Worm (Caenorhabditis elegans) whole organism, L1 larva: ENCODE measurements around the gene T26H5.8.

Experiments used
- C04F5.9 ChIP-seq: sonication (generic microtip); optimal IDR thresholded peaks from 2 replicates; lab custom pipeline; 2016; ENCODE audit warnings: missing genetic modification characterization, missing compliant biosample characterization
- C34B4.2 ChIP-seq: sonication (generic microtip); optimal IDR thresholded peaks from 2 replicates; lab custom pipeline; 2017; ENCODE audit warnings: mild to moderate bottlenecking, missing genetic modification characterization, missing compliant biosample characterization
- F16B12.6 ChIP-seq: fragments of 150-350 bp; optimal IDR thresholded peaks from 2 replicates; lab custom pipeline; 2014; ENCODE audit warnings: missing biosample characterization, missing genetic modification characterization
- Y116A8C.19 ChIP-seq: sonication (generic microtip); optimal IDR thresholded peaks from 2 replicates; lab custom pipeline; 2016; ENCODE audit warnings: missing compliant biosample characterization, missing genetic modification characterization, borderline replicate concordance
- aly-2 ChIP-seq: fragments of 150-350 bp; optimal IDR thresholded peaks from 2 replicates; lab custom pipeline; 2014; ENCODE audit warnings: missing biosample characterization, missing genetic modification characterization
- ceh-8 ChIP-seq: fragments of 200-800 bp; sonication (Bioruptor generic); optimal IDR thresholded peaks from 2 replicates; lab custom pipeline; 2018; ENCODE audit warnings: mild to moderate bottlenecking, missing genetic modification characterization, moderate library complexity, missing compliant biosample characterization
- ceh-90 ChIP-seq: sonication (generic microtip); optimal IDR thresholded peaks from 2 replicates; lab custom pipeline; 2016; ENCODE audit warnings: missing genetic modification characterization, missing compliant biosample characterization
- efl-1 ChIP-seq, 4 experiments: fragments of 150-350 bp; optimal IDR thresholded peaks in 3 of 4; peaks in 1 of 4; 1 replicate in 1 of 4; 2 replicates in 3 of 4; lab custom pipeline; 2014; ENCODE audit warnings: missing biosample characterization in 2 of 4, missing genetic modification characterization in 2 of 4, missing genetic modification reagents in 2 of 4
- egl-13 ChIP-seq: sonication (generic microtip); optimal IDR thresholded peaks from 2 replicates; lab custom pipeline; 2016; ENCODE audit warnings: missing genotype, missing genetic modification reagents, missing genetic modification characterization, missing compliant biosample characterization
- ets-5 ChIP-seq: fragments of 200-800 bp; sonication (Bioruptor generic); IDR thresholded peaks from 2 replicates; pipeline ENCODE4 v1.3.6; 2022; ENCODE audit warnings: missing genetic modification characterization, missing compliant biosample characterization
- fkh-10 ChIP-seq: sonication (generic microtip); optimal IDR thresholded peaks from 2 replicates; lab custom pipeline; 2017; ENCODE audit warnings: missing biosample characterization, missing genetic modification reagents, missing genetic modification characterization
- fkh-4 ChIP-seq: sonication (generic microtip); optimal IDR thresholded peaks from 2 replicates; lab custom pipeline; 2016; ENCODE audit warnings: missing compliant biosample characterization, missing genetic modification characterization, borderline replicate concordance
- fkh-8 ChIP-seq: sonication (generic microtip); optimal IDR thresholded peaks from 2 replicates; lab custom pipeline; 2016; ENCODE audit warnings: mild to moderate bottlenecking, missing genetic modification characterization, missing compliant biosample characterization
- grh-1 ChIP-seq: fragments of 200-800 bp; sonication (Bioruptor generic); IDR thresholded peaks from 2 replicates; pipeline ENCODE4 v1.3.6; 2022; ENCODE audit warnings: missing genetic modification reagents, missing genetic modification characterization, missing compliant biosample characterization
- hlh-17 ChIP-seq: fragments of 200-800 bp; sonication (Bioruptor generic); optimal IDR thresholded peaks from 2 replicates; lab custom pipeline; 2018; ENCODE audit warnings: missing genetic modification characterization, mild to moderate bottlenecking, missing compliant biosample characterization, moderate library complexity, borderline replicate concordance
- hpl-2 ChIP-seq: fragments of 150-350 bp; optimal IDR thresholded peaks from 2 replicates; lab custom pipeline; 2014; ENCODE audit warnings: missing biosample characterization, missing genetic modification reagents, missing genetic modification characterization
- isw-1 ChIP-seq: fragments of 200-800 bp; sonication (Bioruptor generic); IDR thresholded peaks from 2 replicates; pipeline ENCODE4 v1.3.6; 2022; ENCODE audit warnings: missing genetic modification characterization, missing compliant biosample characterization
- jun-1 ChIP-seq: fragments of 150-350 bp; optimal IDR thresholded peaks from 2 replicates; lab custom pipeline; 2014; ENCODE audit warnings: missing biosample characterization, missing genetic modification reagents, missing genetic modification characterization
- lin-13 ChIP-seq: fragments of 150-350 bp; optimal IDR thresholded peaks from 2 replicates; lab custom pipeline; 2014; ENCODE audit warnings: missing biosample characterization, missing genetic modification reagents, missing genetic modification characterization
- mab-9 ChIP-seq: fragments of 200-800 bp; sonication (Bioruptor generic); IDR thresholded peaks from 2 replicates; pipeline ENCODE4 v1.3.6; 2022; ENCODE audit warnings: missing genetic modification reagents, missing genetic modification characterization, missing compliant biosample characterization
- mef-2 ChIP-seq: fragments of 150-350 bp; optimal IDR thresholded peaks from 2 replicates; lab custom pipeline; 2014; ENCODE audit warnings: missing biosample characterization, missing genetic modification characterization
- nhr-12 ChIP-seq: sonication (generic microtip); optimal IDR thresholded peaks from 2 replicates; lab custom pipeline; 2017; ENCODE audit warnings: missing biosample characterization, missing genetic modification characterization
- nhr-19 ChIP-seq: fragments of 200-800 bp; sonication (Bioruptor generic); conservative IDR thresholded peaks from 2 replicates; pipeline ENCODE4 v1.3.6; 2022; ENCODE audit warnings: missing genetic modification characterization, missing compliant biosample characterization
- nhr-237 ChIP-seq: fragments of 150-350 bp; optimal IDR thresholded peaks from 2 replicates; lab custom pipeline; 2014; ENCODE audit warnings: missing biosample characterization, missing genetic modification characterization
- nhr-71 ChIP-seq: sonication (generic microtip); optimal IDR thresholded peaks from 2 replicates; lab custom pipeline; 2016; ENCODE audit warnings: mild to moderate bottlenecking, missing genetic modification characterization, moderate library complexity, missing compliant biosample characterization
- nhr-76 ChIP-seq: sonication (generic microtip); optimal IDR thresholded peaks from 2 replicates; lab custom pipeline; 2017; ENCODE audit warnings: missing biosample characterization, missing genetic modification characterization
- nhr-77 ChIP-seq: fragments of 150-350 bp; optimal IDR thresholded peaks from 2 replicates; lab custom pipeline; 2014; ENCODE audit warnings: missing biosample characterization, missing genetic modification characterization
- nhr-84 ChIP-seq: sonication (generic microtip); optimal IDR thresholded peaks from 2 replicates; lab custom pipeline; 2017; ENCODE audit warnings: missing biosample characterization, missing genetic modification characterization
- nhr-85 ChIP-seq: sonication (generic microtip); peaks from one replicate; lab custom pipeline; 2016; ENCODE audit warnings: missing genetic modification characterization, inconsistent platforms, missing compliant biosample characterization
- pag-3 ChIP-seq: sonication (generic microtip); optimal IDR thresholded peaks from 2 replicates; lab custom pipeline; 2017; ENCODE audit warnings: missing genetic modification characterization, mild to moderate bottlenecking, missing compliant biosample characterization, antibody characterized with exemption, borderline replicate concordance; ENCODE audit not compliant: insufficient read depth
- snpc-4 ChIP-seq: fragments of 150-350 bp; optimal IDR thresholded peaks from 2 replicates; lab custom pipeline; 2014; ENCODE audit warnings: missing biosample characterization, missing genetic modification characterization
- swsn-7 ChIP-seq: sonication (generic microtip); optimal IDR thresholded peaks from 2 replicates; lab custom pipeline; 2016; ENCODE audit warnings: missing genetic modification characterization, missing compliant biosample characterization
- tbx-2 ChIP-seq: sonication (generic microtip); optimal IDR thresholded peaks from 2 replicates; lab custom pipeline; 2016; ENCODE audit warnings: missing genetic modification characterization, missing compliant biosample characterization
- tlp-1 ChIP-seq: fragments of 150-350 bp; optimal IDR thresholded peaks from 2 replicates; lab custom pipeline; 2014; ENCODE audit warnings: missing biosample characterization, missing genetic modification characterization
- vab-15 ChIP-seq: sonication (generic microtip); optimal IDR thresholded peaks from 2 replicates; lab custom pipeline; 2017; ENCODE audit warnings: missing genotype, mild to moderate bottlenecking, missing genetic modification characterization, missing compliant biosample characterization
- xbp-1 ChIP-seq: sonication (generic microtip); optimal IDR thresholded peaks from 2 replicates; lab custom pipeline; 2016; ENCODE audit warnings: missing genetic modification characterization, missing compliant biosample characterization
- zip-4 ChIP-seq: fragments of 200-800 bp; sonication (Bioruptor generic); optimal IDR thresholded peaks from 2 replicates; lab custom pipeline; 2018; ENCODE audit warnings: mild to moderate bottlenecking, missing genetic modification characterization, moderate library complexity, missing compliant biosample characterization
- ztf-11 ChIP-seq, 2 experiments: sonication (generic microtip); optimal IDR thresholded peaks; 2 replicates each; lab custom pipeline; 2016 to 2017; ENCODE audit warnings: missing genetic modification characterization in 2 of 2, missing biosample characterization in 1 of 2, missing compliant biosample characterization in 1 of 2

Gene T26H5.8

ce11 chrV:15413847-15414246, 18.7 kb downstream of the T26H5.8 start, which contains the start of gene srh-264:
Gene srh-264, plus strand, starts transcription at chrV:15414147.
- no peak for TF ChIP-seq nhr-77 (tag; lab: Kevin White, UChicago)
- no peak for TF ChIP-seq snpc-4 (tag; lab: Kevin White, UChicago)
- no peak for TF ChIP-seq F16B12.6 (tag; lab: Kevin White, UChicago)
- no peak for TF ChIP-seq zip-4
- no peak for TF ChIP-seq jun-1 (tag; lab: Kevin White, UChicago)
- no peak for TF ChIP-seq ztf-11 (tag; optimal IDR thresholded peaks at IDR 0.05; lab: Kevin White, UChicago)
- no peak for TF ChIP-seq mef-2 (tag; lab: Kevin White, UChicago)
- TF ChIP-seq nhr-85, result no peak
- TF ChIP-seq nhr-76 (tag; lab: Kevin White, UChicago), result no peak
- no peak for TF ChIP-seq ceh-8
- no peak for TF ChIP-seq vab-15 (tag; lab: Kevin White, UChicago)

ce11 chrV:15412625-15413024, 19.9 kb downstream of the T26H5.8 start, which contains the start of gene srbc-63:
Gene srbc-63, minus strand, starts transcription at chrV:15412725.
- TF ChIP-seq tlp-1 (tag; lab: Kevin White, UChicago) (no peak), nhr-76 (tag; lab: Kevin White, UChicago) (no peak), grh-1 (GFP tag; lab: Robert Waterston, UW) (no peak), C04F5.9 (tag; lab: Kevin White, UChicago) (no peak), aly-2 (tag; lab: Kevin White, UChicago) (no peak), xbp-1 (no peak), ceh-90 (tag; lab: Kevin White, UChicago) (no peak), nhr-19 (GFP tag; lab: Robert Waterston, UW) (no peak), jun-1 (tag; lab: Kevin White, UChicago) (no peak), mab-9 (GFP tag; lab: Robert Waterston, UW) (no peak), hlh-17 (GFP tag; lab: Kevin White, UChicago) (no peak), nhr-84 (tag; lab: Kevin White, UChicago) (no peak), C34B4.2 (tag; lab: Kevin White, UChicago) (no peak), lin-13 (GFP tag; lab: Kevin White, UChicago) (no peak), ztf-11 (tag; optimal IDR thresholded peaks at IDR 0.05; lab: Kevin White, UChicago) (no peak), Y116A8C.19 (tag; lab: Kevin White, UChicago) (no peak), pag-3 (tag; lab: Kevin White, UChicago) (no peak), fkh-8 (tag; lab: Kevin White, UChicago) (no peak), efl-1 (optimal IDR thresholded peaks at IDR 0.05; lab: Kevin White, UChicago) (no peak), efl-1 (GFP tag; optimal IDR thresholded peaks at IDR 0.05 in 1 of 2; lab: Kevin White, UChicago) (no peak), nhr-85 (no peak)
- TF ChIP-seq, all 84 proteins: peak for 0

ce11 chrV:15406928-15407327, 25.6 kb downstream of the T26H5.8 start, which contains the start of gene srh-257:
Gene srh-257, plus strand, starts transcription at chrV:15407228.
- TF ChIP-seq pag-3 (tag; lab: Kevin White, UChicago) (no peak), nhr-12 (tag; lab: Kevin White, UChicago) (no peak), nhr-71 (no peak), efl-1 (optimal IDR thresholded peaks at IDR 0.05; lab: Kevin White, UChicago) (no peak), efl-1 (GFP tag; optimal IDR thresholded peaks at IDR 0.05 in 1 of 2; lab: Kevin White, UChicago) (no peak), egl-13 (tag; lab: Kevin White, UChicago) (no peak), grh-1 (GFP tag; lab: Robert Waterston, UW) (no peak), tbx-2 (no peak), C34B4.2 (tag; lab: Kevin White, UChicago) (no peak), jun-1 (tag; lab: Kevin White, UChicago) (no peak), ets-5 (no peak)

- TF ChIP-seq hpl-2 (GFP tag; lab: Kevin White, UChicago), result no peak
- no peak for TF ChIP-seq swsn-7 (tag; lab: Kevin White, UChicago)
- TF ChIP-seq fkh-4 (tag; lab: Kevin White, UChicago), result no peak
- no peak for TF ChIP-seq isw-1
- TF ChIP-seq Y116A8C.19 (tag; lab: Kevin White, UChicago), result no peak
- TF ChIP-seq fkh-10 (GFP tag; lab: Kevin White, UChicago), result no peak
- no peak for TF ChIP-seq tbx-2
- TF ChIP-seq nhr-237, result no peak
- TF ChIP-seq F16B12.6 (tag; lab: Kevin White, UChicago), result no peak
- TF ChIP-seq aly-2 (tag; lab: Kevin White, UChicago), result no peak
Observed at ce11 chrV:15404859-15405258, 27.7 kb downstream of the T26H5.8 start, which contains the start of gene srh-258. Gene srh-258, plus strand, starts transcription at chrV:15405159.
